Worm (Caenorhabditis elegans): ENCODE data around the gene Y66D12A.8.

- TF ChIP-seq pqm-1 (tag; optimal IDR thresholded peaks at IDR 0.05): no peak
- no peak for TF ChIP-seq nhr-11 (tag; optimal IDR thresholded peaks at IDR 0.05)
- TF ChIP-seq hlh-8 (tag; optimal IDR thresholded peaks at IDR 0.05): no peak
- no peak for TF ChIP-seq fax-1 (tag; optimal IDR thresholded peaks at IDR 0.05)
These were observed 35.5 kb downstream of the Y66D12A.8 start, which contains the start of gene Y66D12A.30 for ce11 chrIII:11609568-11609967.
